Fruit fly (Drosophila melanogaster): ENCODE data around the gene CG46459.

DNA sequence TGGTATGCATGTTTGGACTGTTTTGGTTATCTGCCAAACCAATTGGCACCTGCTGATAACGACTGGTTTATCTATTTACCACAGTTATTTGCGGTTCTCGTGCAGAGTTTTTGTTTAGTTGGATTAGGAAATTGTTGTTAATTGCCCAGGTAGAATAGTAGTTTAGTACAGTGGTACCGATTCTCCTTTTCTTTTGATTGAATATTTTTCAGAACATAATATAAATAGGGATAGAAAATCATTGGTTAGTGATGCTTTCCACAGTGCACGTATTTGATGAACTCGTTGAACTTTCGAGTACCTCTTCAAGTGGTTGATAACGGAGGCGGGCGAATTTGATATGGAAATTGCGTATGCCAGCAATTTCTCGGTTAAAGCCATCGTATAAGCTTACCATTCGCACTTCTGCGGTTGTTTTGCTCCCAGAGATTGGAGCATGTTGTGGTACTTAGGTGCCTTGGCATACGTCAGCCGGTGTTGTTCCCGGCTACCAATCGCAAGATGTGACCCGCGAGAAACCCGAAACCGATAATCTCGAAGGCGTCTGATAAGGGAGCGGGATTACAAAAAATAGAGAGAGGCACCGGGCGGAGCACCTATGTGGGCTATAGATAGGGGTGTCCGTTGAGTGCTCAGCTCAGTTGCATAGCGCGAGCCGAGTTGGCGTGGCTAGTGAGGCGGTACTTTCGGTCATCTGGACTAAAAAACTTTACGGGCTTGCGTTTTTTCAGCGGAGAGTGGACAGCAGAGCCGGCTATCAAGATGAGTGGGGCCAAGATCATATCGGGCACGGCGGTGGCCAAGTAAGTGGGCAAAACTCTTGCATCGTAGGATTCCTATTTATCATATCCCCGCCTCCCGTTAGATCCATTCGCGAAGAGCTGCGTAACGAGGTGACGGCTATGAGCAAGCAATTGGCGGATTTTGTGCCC lies 2.8 kb downstream of the CG46459 start:
- TF ChIP-seq CG8159 (tag; optimal IDR thresholded peaks at IDR 0.05) (no peak), Pif1B (GFP tag; optimal IDR thresholded peaks at IDR 0.05) (no peak), CG4496 (GFP tag; IDR thresholded peaks at IDR 0.05) (no peak)

Data from whole organism, pupa.